Fruit fly (Drosophila melanogaster) whole organism, embryonic: ENCODE results near the gene CG34283.
A peak's percentile ranks its signal among the peaks of the same experiment; 100 is the strongest.

Experiments
- Abd-B ChIP-seq: fragments of 200-800 bp; sonication (Bioruptor generic); optimal IDR thresholded peaks from 2 replicates; lab custom pipeline; 2018; ENCODE audit warnings: missing biosample characterization, mild to moderate bottlenecking, missing genetic modification characterization, moderate library complexity
- CG10462 ChIP-seq: fragments of 200-800 bp; sonication (Bioruptor generic); optimal IDR thresholded peaks from 2 replicates; lab custom pipeline; 2016; ENCODE audit warnings: missing biosample characterization, missing genetic modification characterization
- CG10654 ChIP-seq: fragments of 200-800 bp; sonication (Bioruptor generic); optimal IDR thresholded peaks from 2 replicates; lab custom pipeline; 2016; ENCODE audit warnings: missing biosample characterization, missing genetic modification characterization
- CG11247 ChIP-seq: fragments of 200-800 bp; sonication (Bioruptor generic); IDR thresholded peaks from 2 replicates; pipeline ENCODE4 v1.3.6; 2022; ENCODE audit warnings: missing biosample characterization, missing genetic modification characterization
- CG11560 ChIP-seq: fragments of 200-800 bp; sonication (Bioruptor generic); IDR thresholded peaks from 3 replicates; pipeline ENCODE4 v1.3.6; 2022; ENCODE audit warnings: missing biosample characterization, missing genetic modification characterization
- CG1603 ChIP-seq: fragments of 200-800 bp; sonication (Bioruptor generic); optimal IDR thresholded peaks from 2 replicates; lab custom pipeline; 2019; ENCODE audit warnings: missing biosample characterization, mild to moderate bottlenecking, missing genetic modification characterization, moderate library complexity
- CG17612 ChIP-seq: fragments of 200-800 bp; sonication (Bioruptor generic); IDR thresholded peaks from 2 replicates; pipeline ENCODE4 v1.3.6; 2022; ENCODE audit warnings: missing biosample characterization, missing genetic modification characterization
- CG17802 ChIP-seq: fragments of 200-800 bp; sonication (Bioruptor generic); optimal IDR thresholded peaks from 2 replicates; lab custom pipeline; 2018; ENCODE audit warnings: missing biosample characterization, mild to moderate bottlenecking, missing genetic modification characterization, moderate library complexity
- CG1792 ChIP-seq: fragments of 200-800 bp; sonication (Bioruptor generic); optimal IDR thresholded peaks from 2 replicates; lab custom pipeline; 2016; ENCODE audit warnings: missing biosample characterization, missing genetic modification characterization
- CG30403 ChIP-seq: fragments of 200-800 bp; sonication (Bioruptor generic); optimal IDR thresholded peaks from 3 replicates; lab custom pipeline; 2016; ENCODE audit warnings: missing biosample characterization, missing genetic modification characterization
- CG34224 ChIP-seq: fragments of 200-800 bp; sonication (Bioruptor generic); IDR thresholded peaks from 3 replicates; pipeline ENCODE4 v1.3.6; 2022; ENCODE audit warnings: missing biosample characterization, missing genetic modification characterization; ENCODE audit not compliant: partially characterized antibody
- CG7271 ChIP-seq: fragments of 200-800 bp; sonication (Bioruptor generic); optimal IDR thresholded peaks from 2 replicates; lab custom pipeline; 2018; ENCODE audit warnings: missing biosample characterization, mild to moderate bottlenecking, missing genetic modification characterization, moderate library complexity
- CG7963 ChIP-seq: fragments of 200-800 bp; sonication (Bioruptor generic); IDR thresholded peaks from 3 replicates; pipeline ENCODE4 v1.3.6; 2022; ENCODE audit warnings: missing biosample characterization, missing genetic modification characterization; ENCODE audit not compliant: partially characterized antibody
- CG8388 ChIP-seq: fragments of 200-800 bp; sonication (Bioruptor generic); optimal IDR thresholded peaks from 2 replicates; lab custom pipeline; 2019; ENCODE audit warnings: missing biosample characterization, mild to moderate bottlenecking, missing genetic modification characterization, moderate library complexity
- CG8924 ChIP-seq: fragments of 200-800 bp; optimal IDR thresholded peaks from 3 replicates; lab custom pipeline; 2019; ENCODE audit warnings: missing biosample characterization, mild to moderate bottlenecking, missing genetic modification characterization, moderate library complexity
- CG9727 ChIP-seq: fragments of 200-800 bp; sonication (Bioruptor generic); optimal IDR thresholded peaks from 3 replicates; lab custom pipeline; 2017; ENCODE audit warnings: missing biosample characterization, mild to moderate bottlenecking, missing genetic modification characterization
- CG9932 ChIP-seq: fragments of 200-800 bp; sonication (Bioruptor generic); IDR thresholded peaks from 2 replicates; pipeline ENCODE4 v1.3.6; 2022; ENCODE audit warnings: missing biosample characterization, missing genetic modification characterization
- D ChIP-seq, 2 experiments: fragments of 200-800 bp in 1 of 2; fragments of >200 bp in 1 of 2; sonication (Bioruptor generic) in 1 of 2; optimal IDR thresholded peaks; 2 replicates in 1 of 2; 3 replicates in 1 of 2; lab custom pipeline; 2017; ENCODE audit warnings: mild to moderate bottlenecking in 1 of 2, missing biosample characterization in 1 of 2, missing genetic modification characterization in 1 of 2, missing genetic modification reagents in 1 of 2
- Ets65A ChIP-seq: fragments of 200-800 bp; sonication (Bioruptor generic); peaks from one replicate; lab custom pipeline; 2016; ENCODE audit warnings: missing biosample characterization, missing genetic modification characterization
- HLH3B ChIP-seq: fragments of 200-800 bp; sonication (Bioruptor generic); IDR thresholded peaks from 2 replicates; pipeline ENCODE4 v1.3.6; 2022; ENCODE audit warnings: missing biosample characterization, missing genetic modification characterization
- Hey ChIP-seq: fragments of 200-800 bp; sonication (Bioruptor generic); optimal IDR thresholded peaks from 3 replicates; lab custom pipeline; 2018; ENCODE audit warnings: missing biosample characterization, mild to moderate bottlenecking, missing genetic modification characterization
- Lim3 ChIP-seq: fragments of 200-800 bp; sonication (Bioruptor generic); IDR thresholded peaks from 2 replicates; pipeline ENCODE4 v1.3.6; 2022; ENCODE audit warnings: missing biosample characterization, missing genetic modification characterization
- MTF-1 ChIP-seq: fragments of 200-800 bp; sonication (Bioruptor generic); optimal IDR thresholded peaks from 2 replicates; lab custom pipeline; 2018; ENCODE audit warnings: missing biosample characterization, mild to moderate bottlenecking, missing genetic modification characterization, borderline replicate concordance
- Max ChIP-seq: fragments of 200-800 bp; sonication (Bioruptor generic); optimal IDR thresholded peaks from 2 replicates; lab custom pipeline; 2016; ENCODE audit warnings: missing biosample characterization, mild to moderate bottlenecking, missing genetic modification characterization
- Med ChIP-seq: fragments of 200-800 bp; sonication (Bioruptor generic); peaks from one replicate; lab custom pipeline; 2016; ENCODE audit warnings: missing biosample characterization, missing genetic modification characterization, mild to moderate bottlenecking, inconsistent platforms, moderate library complexity
- Myb ChIP-seq: fragments of 200-800 bp; sonication (Bioruptor generic); optimal IDR thresholded peaks from 2 replicates; lab custom pipeline; 2016; ENCODE audit warnings: missing biosample characterization, missing genetic modification characterization
- Nf-YC ChIP-seq: fragments of 200-800 bp; optimal IDR thresholded peaks from 3 replicates; lab custom pipeline; 2019; ENCODE audit warnings: missing biosample characterization, mild to moderate bottlenecking, missing genetic modification characterization, moderate library complexity
- Rfx ChIP-seq: fragments of 200-800 bp; sonication (Bioruptor generic); IDR thresholded peaks from 2 replicates; pipeline ENCODE4 v1.3.6; 2022; ENCODE audit warnings: missing biosample characterization, missing genetic modification characterization
- Side ChIP-seq: fragments of 200-800 bp; sonication (Bioruptor generic); optimal IDR thresholded peaks from 2 replicates; lab custom pipeline; 2016; ENCODE audit warnings: missing biosample characterization, missing genetic modification characterization
- Spps ChIP-seq: fragments of 200-800 bp; sonication (Bioruptor generic); optimal IDR thresholded peaks from 2 replicates; lab custom pipeline; 2018; ENCODE audit warnings: missing biosample characterization, mild to moderate bottlenecking, missing genetic modification characterization
- Ssrp ChIP-seq: fragments of 200-800 bp; sonication (Bioruptor generic); optimal IDR thresholded peaks from 2 replicates; lab custom pipeline; 2018; ENCODE audit warnings: missing biosample characterization, mild to moderate bottlenecking, missing genetic modification characterization, moderate library complexity
- Xrp1 ChIP-seq: fragments of 200-800 bp; sonication (Bioruptor generic); IDR thresholded peaks from 2 replicates; pipeline ENCODE4 v1.3.6; 2022; ENCODE audit warnings: missing biosample characterization, missing genetic modification characterization
- abd-A ChIP-seq: fragments of 200-800 bp; sonication (Bioruptor generic); optimal IDR thresholded peaks from 3 replicates; lab custom pipeline; 2019; ENCODE audit warnings: missing biosample characterization, mild to moderate bottlenecking, missing genetic modification characterization, moderate library complexity
- ase ChIP-seq: fragments of 200-800 bp; sonication (Bioruptor generic); IDR thresholded peaks from 3 replicates; pipeline ENCODE4 v1.3.6; 2022; ENCODE audit warnings: missing biosample characterization, missing genetic modification characterization
- btn ChIP-seq: fragments of 200-800 bp; sonication (Bioruptor generic); optimal IDR thresholded peaks from 2 replicates; lab custom pipeline; 2016; ENCODE audit warnings: missing biosample characterization, missing genetic modification characterization
- ewg ChIP-seq: fragments of 200-800 bp; sonication (Bioruptor generic); optimal IDR thresholded peaks from 3 replicates; lab custom pipeline; 2017; ENCODE audit warnings: mild to moderate bottlenecking, missing biosample characterization, missing genetic modification reagents, missing genetic modification characterization
- exex ChIP-seq: fragments of 200-800 bp; sonication (Bioruptor generic); optimal IDR thresholded peaks from 4 replicates; lab custom pipeline; 2018; ENCODE audit warnings: missing biosample characterization, mild to moderate bottlenecking, missing genetic modification characterization, moderate library complexity
- gro ChIP-seq: fragments of 200-800 bp; sonication (Bioruptor generic); optimal IDR thresholded peaks from 2 replicates; lab custom pipeline; 2016; ENCODE audit warnings: missing biosample characterization, missing genetic modification characterization
- ind ChIP-seq: fragments of 200-800 bp; sonication (Bioruptor generic); optimal IDR thresholded peaks from 3 replicates; lab custom pipeline; 2016; ENCODE audit warnings: missing biosample characterization, missing genetic modification characterization
- klu ChIP-seq: fragments of 200-800 bp; sonication (Bioruptor generic); IDR thresholded peaks from 2 replicates; pipeline ENCODE4 v1.3.6; 2022; ENCODE audit warnings: missing biosample characterization, missing genetic modification characterization
- lmd ChIP-seq: fragments of 200-800 bp; sonication (Bioruptor generic); IDR thresholded peaks from 2 replicates; pipeline ENCODE4 v1.3.6; 2022; ENCODE audit warnings: missing biosample characterization, missing genetic modification characterization
- onecut ChIP-seq: fragments of 200-800 bp; sonication (Bioruptor generic); IDR thresholded peaks from 2 replicates; pipeline ENCODE4 v1.3.6; 2022; ENCODE audit warnings: missing biosample characterization, missing genetic modification characterization
- pnt ChIP-seq: fragments of 200-800 bp; sonication (Bioruptor generic); optimal IDR thresholded peaks from 3 replicates; lab custom pipeline; 2016; ENCODE audit warnings: missing biosample characterization, missing genetic modification characterization
- rib ChIP-seq: fragments of 200-800 bp; sonication (Bioruptor generic); IDR thresholded peaks from 2 replicates; pipeline ENCODE4 v1.3.6; 2022; ENCODE audit warnings: missing biosample characterization, missing genetic modification characterization
- slou ChIP-seq: fragments of 200-800 bp; sonication (Bioruptor generic); optimal IDR thresholded peaks from 3 replicates; lab custom pipeline; 2016; ENCODE audit warnings: missing biosample characterization, missing genetic modification characterization
- unpg ChIP-seq: fragments of 200-800 bp; sonication (Bioruptor generic); optimal IDR thresholded peaks from 3 replicates; lab custom pipeline; 2018; ENCODE audit warnings: missing biosample characterization, mild to moderate bottlenecking, missing genetic modification characterization, moderate library complexity

Gene CG34283

DNA sequence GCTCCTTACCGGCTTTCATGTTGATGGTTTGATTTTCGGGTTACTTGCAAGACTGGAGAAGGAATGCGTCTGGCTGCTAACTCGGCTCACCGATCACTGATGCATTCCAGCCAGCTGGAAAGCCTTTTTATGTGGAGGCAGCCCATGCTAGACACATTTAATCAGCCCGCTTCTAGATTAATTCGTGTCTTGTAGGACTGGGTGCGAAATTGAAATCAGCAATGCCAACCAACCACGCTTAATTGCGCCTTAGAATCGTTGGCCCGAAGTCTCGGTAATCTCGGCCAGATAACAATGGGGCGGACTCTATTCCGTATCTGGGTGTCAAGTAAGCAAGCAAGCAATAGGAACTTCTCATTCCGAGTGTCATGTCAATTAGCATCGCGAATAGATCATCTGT is 3.9 kb upstream of the CG34283 start, which contains the start of gene CG7714:
Gene CG7714 (minus strand): TSS at position 101 of the 400 bp plus-strand sequence.
- TF ChIP-seq Ets65A (GFP tag; lab: Kevin White, UChicago) (peak; percentile 20), onecut (no peak)
- TF ChIP-seq, all 482 proteins: peak for 1

DNA sequence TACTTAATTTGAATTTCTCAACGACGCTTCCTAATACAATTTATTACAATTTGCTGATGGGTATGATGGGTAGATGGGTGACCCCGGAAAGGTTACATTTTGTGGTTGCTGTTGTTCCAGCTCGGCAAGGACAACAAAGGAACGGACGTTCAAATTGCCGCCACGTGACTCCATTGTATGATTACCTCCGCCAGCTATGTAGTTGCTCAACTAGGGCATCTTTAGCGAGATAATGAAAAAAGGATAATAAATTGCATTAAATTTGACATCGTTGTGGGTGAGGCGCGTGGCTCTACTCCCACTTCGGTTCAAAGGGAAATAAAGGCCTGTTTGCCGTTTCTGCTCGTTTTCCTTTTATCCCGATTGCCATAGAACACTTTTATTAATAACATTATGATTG is 1.0 kb downstream of the CG34283 start:
- TF ChIP-seq D (optimal IDR thresholded peaks at IDR 0.05; lab: Kevin White, UChicago) (no peak), D (GFP tag; optimal IDR thresholded peaks at IDR 0.05; lab: Kevin White, UChicago) (peak; percentile 2), abd-A (peak; percentile 57), Med (GFP tag; lab: Kevin White, UChicago) (peak; percentile 5), CG34224 (GFP tag; lab: Robert Waterston, UW) (no peak), Myb (GFP tag; lab: Kevin White, UChicago) (no peak), Hey (peak; percentile 96), klu (GFP tag; lab: Robert Waterston, UW) (no peak)

DNA sequence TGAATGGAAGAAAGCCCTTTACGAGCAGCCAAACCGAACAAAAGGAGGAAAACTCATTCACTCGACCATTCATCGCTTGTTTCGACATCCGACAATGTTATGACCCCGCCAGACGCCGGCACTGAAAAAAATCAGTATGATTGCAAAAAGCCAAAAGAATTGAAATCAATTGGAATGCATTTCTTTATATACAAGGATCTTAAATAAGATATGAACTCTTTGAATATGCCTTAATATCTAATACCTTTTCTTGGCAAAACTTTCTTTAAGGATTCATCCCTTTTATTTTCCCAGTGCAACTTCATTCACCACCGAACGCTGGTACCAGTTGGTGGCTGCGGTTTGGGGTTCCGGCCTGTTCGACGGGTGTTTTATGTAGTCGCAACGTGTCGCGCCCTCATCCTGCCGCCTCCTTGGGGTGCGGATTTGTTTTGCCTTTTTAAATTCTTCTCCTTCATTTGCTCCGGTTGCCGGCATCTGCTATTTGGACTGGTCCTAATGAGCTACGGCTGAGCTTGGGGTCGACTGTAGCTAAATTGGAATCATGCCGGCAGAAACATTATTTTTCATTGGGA is 2.5 kb downstream of the CG34283 start:
- TF ChIP-seq CG1603 (tag; lab: Kevin White, UChicago) (peak; percentile 87), MTF-1 (GFP tag; lab: Kevin White, UChicago) (peak; percentile 58), CG7271 (no peak), unpg (GFP tag; lab: Kevin White, UChicago) (peak; percentile 87), rib (GFP tag; lab: Robert Waterston, UW) (no peak; the same call in 1 of the 2 replicates), Abd-B (GFP tag; lab: Kevin White, UChicago) (peak; percentile 81), ind (peak; percentile 82), CG9727 (GFP tag; lab: Kevin White, UChicago) (peak; percentile 82), gro (GFP tag; lab: Kevin White, UChicago) (peak; percentile 89), pnt (GFP tag; lab: Kevin White, UChicago) (peak; percentile 81), lmd (GFP tag; lab: Robert Waterston, UW) (peak; percentile 84), CG7963 (no peak), Lim3 (GFP tag; lab: Robert Waterston, UW) (peak; percentile 64), CG8924 (tag; lab: Kevin White, UChicago) (peak; percentile 90), CG11560 (tag; lab: Robert Waterston, UW) (peak; percentile 71), CG10654 (GFP tag; lab: Kevin White, UChicago) (peak; percentile 70), Side (GFP tag; lab: Kevin White, UChicago) (peak; percentile 81), CG11247 (GFP tag; lab: Robert Waterston, UW) (peak; percentile 74), Nf-YC (peak; percentile 76), ase (peak; percentile 76; the same call in 2 of the 3 replicates), ewg (GFP tag; lab: Kevin White, UChicago) (peak; percentile 69), Xrp1 (GFP tag; lab: Robert Waterston, UW) (peak; percentile 90), D (optimal IDR thresholded peaks at IDR 0.05; lab: Kevin White, UChicago) (no peak), D (GFP tag; optimal IDR thresholded peaks at IDR 0.05; lab: Kevin White, UChicago) (peak; percentile 81), Max (GFP tag; lab: Kevin White, UChicago) (peak; percentile 74), CG1792 (GFP tag; lab: Kevin White, UChicago) (peak; percentile 82), CG9932 (GFP tag; lab: Robert Waterston, UW) (peak; percentile 73), Ssrp (tag; lab: Kevin White, UChicago) (peak; percentile 77), Rfx (GFP tag; lab: Robert Waterston, UW) (peak; percentile 89), CG8388 (peak; percentile 81), CG30403 (GFP tag; lab: Kevin White, UChicago) (peak; percentile 87), CG17802 (peak; percentile 55), btn (GFP tag; lab: Kevin White, UChicago) (peak; percentile 60), HLH3B (peak; percentile 88), CG10462 (peak; percentile 55), Spps (tag; lab: Kevin White, UChicago) (peak; percentile 31), exex (peak; percentile 66), CG17612 (GFP tag; lab: Robert Waterston, UW) (no peak), slou (GFP tag; lab: Kevin White, UChicago) (peak; percentile 83)
